Worm (Caenorhabditis elegans): ENCODE results near the gene Y105C5A.13.

The Y105C5A.13 gene

DNA sequence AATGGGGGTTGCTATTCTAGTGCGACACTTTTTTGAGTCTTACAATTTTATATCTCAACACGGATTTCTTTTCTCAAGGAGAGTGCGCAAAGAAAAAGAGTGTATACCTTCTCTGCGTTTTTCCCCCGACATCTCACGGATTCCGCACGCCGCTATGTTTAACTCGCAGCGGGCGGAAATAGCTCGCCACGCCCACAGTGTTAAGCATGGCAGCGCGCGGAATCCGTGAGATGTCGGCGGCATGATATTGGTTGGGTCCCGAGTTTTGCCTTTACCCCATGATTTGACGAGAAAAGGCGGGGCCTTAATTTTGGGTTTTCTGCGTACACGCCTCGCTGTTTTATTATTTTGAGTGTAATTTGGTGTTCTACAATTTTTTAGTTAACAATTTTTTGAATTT, 50.8 kb downstream of the Y105C5A.13 start:
- TF ChIP-seq tbx-37 (GFP tag; conservative IDR thresholded peaks at IDR 0.05) (no peak), hmg-4 (GFP tag; optimal IDR thresholded peaks at IDR 0.05) (no peak), B0310.2 (tag; optimal IDR thresholded peaks at IDR 0.05) (no peak), pes-1 (GFP tag; IDR thresholded peaks at IDR 0.05) (no peak)

DNA sequence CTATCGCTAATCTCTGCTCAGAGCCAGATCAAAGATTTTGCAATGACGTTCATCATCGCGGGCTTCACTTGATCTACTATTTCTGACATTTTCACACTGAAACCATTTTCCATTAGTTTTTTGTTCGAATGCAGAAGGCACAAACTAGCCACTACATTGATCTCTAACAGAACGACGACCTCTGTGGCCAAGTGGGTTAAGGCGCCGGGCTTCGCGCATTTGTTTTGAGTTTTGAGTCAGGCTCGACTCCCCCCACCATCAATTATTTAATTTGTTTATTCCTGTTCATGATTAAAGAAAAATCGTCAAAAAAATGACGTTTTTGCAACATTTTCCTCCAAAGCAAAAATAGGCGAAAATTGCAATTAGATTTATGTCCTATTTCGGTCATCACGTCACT, 52.2 kb downstream of the Y105C5A.13 start:
- TF ChIP-seq B0310.2 (tag; optimal IDR thresholded peaks at IDR 0.05) (no peak), tbx-37 (GFP tag; conservative IDR thresholded peaks at IDR 0.05) (no peak), ama-1 (optimal IDR thresholded peaks at IDR 0.05) (no peak), aly-1 (tag; optimal IDR thresholded peaks at IDR 0.05) (no peak)

All from whole organism, early embryonic.